Worm (Caenorhabditis elegans): ENCODE measurements around the gene srw-73.

srw-73 gene

ce11 chrV:16598437-16598836 lies 10.1 kb upstream of the srw-73 start:
- no peak for TF ChIP-seq nhr-12 (tag; optimal IDR thresholded peaks at IDR 0.05)
- no peak for TF ChIP-seq mab-5 (tag; optimal IDR thresholded peaks at IDR 0.05)
- TF ChIP-seq nhr-129 (tag; optimal IDR thresholded peaks at IDR 0.05) = peak; percentile 21
- peak; percentile 29 for TF ChIP-seq ama-1 (optimal IDR thresholded peaks at IDR 0.05)
- no peak for TF ChIP-seq snpc-4 (tag; optimal IDR thresholded peaks at IDR 0.05)
- no peak for TF ChIP-seq fos-1 (tag; optimal IDR thresholded peaks at IDR 0.05)
- no peak for TF ChIP-seq peb-1 (tag; optimal IDR thresholded peaks at IDR 0.05)
- TF ChIP-seq nhr-25 (tag; optimal IDR thresholded peaks at IDR 0.05) = no peak
- TF ChIP-seq lin-11 (tag; optimal IDR thresholded peaks at IDR 0.05) = no peak
- no peak for TF ChIP-seq nhr-23 (tag; optimal IDR thresholded peaks at IDR 0.05)
- TF ChIP-seq gmeb-1 (tag; optimal IDR thresholded peaks at IDR 0.05) = no peak
- TF ChIP-seq sem-4 (tag; optimal IDR thresholded peaks at IDR 0.05) = no peak
- no peak for TF ChIP-seq unc-39 (tag; optimal IDR thresholded peaks at IDR 0.05)
- TF ChIP-seq ZK546.5 (tag; optimal IDR thresholded peaks at IDR 0.05) = no peak
- peak in 1 of 2 experiments; percentile 18 for TF ChIP-seq lsy-2 (tag; optimal IDR thresholded peaks at IDR 0.05)
- TF ChIP-seq elt-1 (tag; optimal IDR thresholded peaks at IDR 0.05) = no peak
- TF ChIP-seq C34F6.9 (tag; optimal IDR thresholded peaks at IDR 0.05) = no peak
- no peak for TF ChIP-seq R02D3.7 (tag; optimal IDR thresholded peaks at IDR 0.05)
- TF ChIP-seq mbf-1 (tag; optimal IDR thresholded peaks at IDR 0.05) = no peak
- TF ChIP-seq sma-3 (GFP tag; optimal IDR thresholded peaks at IDR 0.05) = no peak

DNA sequence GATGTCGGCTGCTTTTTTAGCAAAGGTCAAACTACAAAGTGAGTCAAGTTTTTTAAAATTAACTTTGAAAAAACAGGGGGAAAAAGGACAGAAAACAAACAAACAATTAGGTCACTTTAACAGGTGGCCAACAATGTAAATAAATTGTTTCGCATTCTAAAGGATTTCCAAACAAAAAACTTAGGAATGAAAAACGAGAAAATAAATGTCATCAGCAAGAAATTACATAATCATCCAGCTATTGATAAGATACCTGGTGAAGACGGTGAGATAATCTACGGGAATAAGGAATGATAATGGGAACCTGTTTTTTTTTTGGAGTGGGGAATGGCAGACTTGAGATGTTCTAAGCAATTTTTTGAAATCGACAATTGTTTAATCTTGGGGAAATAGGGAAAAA lies 7.8 kb upstream of the srw-73 start:
- TF ChIP-seq nhr-12 (tag; optimal IDR thresholded peaks at IDR 0.05) (no peak), unc-55 (GFP tag; optimal IDR thresholded peaks at IDR 0.05) (no peak), nhr-77 (tag; optimal IDR thresholded peaks at IDR 0.05) (no peak), C34F6.9 (tag; optimal IDR thresholded peaks at IDR 0.05) (no peak), ZK546.5 (tag; optimal IDR thresholded peaks at IDR 0.05) (no peak), ama-1 (optimal IDR thresholded peaks at IDR 0.05) (no peak), zag-1 (tag; optimal IDR thresholded peaks at IDR 0.05) (no peak), ceh-82 (tag; optimal IDR thresholded peaks at IDR 0.05) (no peak), nhr-23 (tag; optimal IDR thresholded peaks at IDR 0.05) (no peak), nhr-11 (tag; optimal IDR thresholded peaks at IDR 0.05) (no peak), unc-62 (GFP tag; optimal IDR thresholded peaks at IDR 0.05) (no peak)

- TF ChIP-seq nhr-23 (tag; optimal IDR thresholded peaks at IDR 0.05) (no peak), lsy-2 (tag; optimal IDR thresholded peaks at IDR 0.05) (peak in 1 of 2 experiments; percentile 37), ama-1 (optimal IDR thresholded peaks at IDR 0.05) (peak; percentile 70), C34F6.9 (tag; optimal IDR thresholded peaks at IDR 0.05) (no peak), F13H6.1 (tag; optimal IDR thresholded peaks at IDR 0.05) (peak; percentile 25), sma-3 (GFP tag; optimal IDR thresholded peaks at IDR 0.05) (no peak), nhr-11 (tag; optimal IDR thresholded peaks at IDR 0.05) (no peak), ztf-4 (tag; optimal IDR thresholded peaks at IDR 0.05) (no peak), gmeb-1 (tag; optimal IDR thresholded peaks at IDR 0.05) (no peak), crh-2 (tag; optimal IDR thresholded peaks at IDR 0.05) (peak; percentile 20), fos-1 (tag; optimal IDR thresholded peaks at IDR 0.05) (peak; percentile 56), R02D3.7 (tag; optimal IDR thresholded peaks at IDR 0.05) (no peak), ceh-82 (tag; optimal IDR thresholded peaks at IDR 0.05) (no peak), nhr-77 (tag; optimal IDR thresholded peaks at IDR 0.05) (no peak), nhr-129 (tag; optimal IDR thresholded peaks at IDR 0.05) (peak; percentile 33), sma-9 (GFP tag; optimal IDR thresholded peaks at IDR 0.05) (peak; percentile 38), sma-9 (tag; optimal IDR thresholded peaks at IDR 0.05) (no peak), blmp-1 (tag; optimal IDR thresholded peaks at IDR 0.05; ENCODE audit: insufficient read depth) (peak; percentile 9)
Measured at ce11 chrV:16595140-16595791, 6.9 kb upstream of the srw-73 start, which contains the start of gene cpl-1. TSS of gene cpl-1 (minus strand) at chrV:16595346.

- TF ChIP-seq elt-1 (tag; optimal IDR thresholded peaks at IDR 0.05) (no peak), sma-9 (GFP tag; optimal IDR thresholded peaks at IDR 0.05) (peak; percentile 14), sma-9 (tag; optimal IDR thresholded peaks at IDR 0.05) (no peak), nhr-129 (tag; optimal IDR thresholded peaks at IDR 0.05) (peak; percentile 50), unc-62 (GFP tag; optimal IDR thresholded peaks at IDR 0.05) (no peak), alr-1 (tag; optimal IDR thresholded peaks at IDR 0.05) (no peak), ceh-82 (tag; optimal IDR thresholded peaks at IDR 0.05) (no peak), C34F6.9 (tag; optimal IDR thresholded peaks at IDR 0.05) (peak; percentile 11), mdl-1 (tag; optimal IDR thresholded peaks at IDR 0.05) (no peak), mab-5 (tag; optimal IDR thresholded peaks at IDR 0.05) (no peak), F13H6.1 (tag; optimal IDR thresholded peaks at IDR 0.05) (no peak), ztf-4 (tag; optimal IDR thresholded peaks at IDR 0.05) (peak; percentile 7), zag-1 (tag; optimal IDR thresholded peaks at IDR 0.05) (no peak), lin-13 (GFP tag; optimal IDR thresholded peaks at IDR 0.05) (no peak), ceh-16 (tag; optimal IDR thresholded peaks at IDR 0.05) (no peak), lin-39 (tag; optimal IDR thresholded peaks at IDR 0.05) (no peak), dmd-4 (tag; optimal IDR thresholded peaks at IDR 0.05) (no peak), R02D3.7 (tag; optimal IDR thresholded peaks at IDR 0.05) (no peak), crh-2 (tag; optimal IDR thresholded peaks at IDR 0.05) (no peak), nhr-6 (tag; optimal IDR thresholded peaks at IDR 0.05) (no peak)
Measured at ce11 chrV:16594514-16594913, 6.2 kb upstream of the srw-73 start.

Data from whole organism, L2 larva.